Fruit fly (Drosophila melanogaster) whole organism, wandering third instar larva: ENCODE measurements around the gene net.

Experiments
- Abd-B ChIP-seq: fragments of >200 bp; optimal IDR thresholded peaks from 2 replicates; lab custom pipeline; 2017; ENCODE audit warnings: missing biosample characterization, missing genetic modification characterization
- CG32264 ChIP-seq: fragments of 200-800 bp; sonication (Bioruptor generic); optimal IDR thresholded peaks from 2 replicates; lab custom pipeline; 2016; ENCODE audit warnings: missing biosample characterization, missing genetic modification characterization
- Dif ChIP-seq: fragments of 200-275, 200-300 bp; sonication (Bioruptor generic); optimal IDR thresholded peaks from 2 replicates; lab custom pipeline; 2018; ENCODE audit warnings: missing biosample characterization, missing genetic modification characterization; ENCODE audit not compliant: partially characterized antibody
- Hr78 ChIP-seq: fragments of >200 bp; optimal IDR thresholded peaks from 2 replicates; lab custom pipeline; 2017; ENCODE audit warnings: missing biosample characterization, missing genetic modification characterization
- Hr83 ChIP-seq: fragments of 200-300 bp; sonication (Bioruptor generic); optimal IDR thresholded peaks from 2 replicates; lab custom pipeline; 2016; ENCODE audit warnings: missing biosample characterization, mild to moderate bottlenecking, missing genetic modification characterization, moderate library complexity; ENCODE audit not compliant: poor library complexity, severe bottlenecking
- Sp1 ChIP-seq: fragments of 200-800 bp; sonication (Bioruptor generic); optimal IDR thresholded peaks from 3 replicates; lab custom pipeline; 2019; ENCODE audit warnings: missing biosample characterization, mild to moderate bottlenecking, missing genetic modification characterization, moderate library complexity
- br ChIP-seq: fragments of 200-800 bp; sonication (Bioruptor generic); optimal IDR thresholded peaks from 2 replicates; lab custom pipeline; 2016; ENCODE audit warnings: missing biosample characterization, missing genetic modification characterization
- dmrt93B ChIP-seq: fragments of 200-800 bp; sonication (Bioruptor generic); optimal IDR thresholded peaks from 2 replicates; lab custom pipeline; 2018; ENCODE audit warnings: missing biosample characterization, mild to moderate bottlenecking, missing genetic modification characterization
- ey ChIP-seq: fragments of 200-800 bp; sonication (Bioruptor generic); optimal IDR thresholded peaks from 2 replicates; lab custom pipeline; 2016; ENCODE audit warnings: missing biosample characterization, missing genetic modification characterization
- fru ChIP-seq: fragments of 200-800 bp; sonication (Bioruptor generic); optimal IDR thresholded peaks from 3 replicates; lab custom pipeline; 2016; ENCODE audit warnings: missing biosample characterization, mild to moderate bottlenecking, missing genetic modification characterization
- psq ChIP-seq: fragments of 200-800 bp; sonication (Bioruptor generic); optimal IDR thresholded peaks from 3 replicates; lab custom pipeline; 2017; ENCODE audit warnings: missing biosample characterization, mild to moderate bottlenecking, missing genetic modification characterization, moderate library complexity
- rgr ChIP-seq: fragments of 200-800 bp; sonication (Bioruptor generic); optimal IDR thresholded peaks from 3 replicates; lab custom pipeline; 2016; ENCODE audit warnings: missing biosample characterization, mild to moderate bottlenecking, missing genetic modification characterization
- usp ChIP-seq: fragments of >200 bp; optimal IDR thresholded peaks from 2 replicates; lab custom pipeline; 2017; ENCODE audit warnings: missing biosample characterization, missing genetic modification characterization
- woc ChIP-seq: sonication (Bioruptor generic); optimal IDR thresholded peaks from 2 replicates; lab custom pipeline; 2016; ENCODE audit warnings: missing biosample characterization, mild to moderate bottlenecking, missing genetic modification characterization

- TF ChIP-seq rgr (GFP tag; lab: Kevin White, UChicago) (no peak), Hr78 (no peak), psq (GFP tag; lab: Kevin White, UChicago) (no peak), ey (GFP tag; lab: Kevin White, UChicago) (no peak), Abd-B (GFP tag; lab: Kevin White, UChicago) (no peak), usp (no peak), fru (no peak), Hr83 (GFP tag; lab: Kevin White, UChicago) (peak; percentile 21), dmrt93B (no peak), br (no peak), CG32264 (GFP tag; lab: Kevin White, UChicago) (peak; percentile 26), woc (GFP tag; lab: Kevin White, UChicago) (peak; percentile 73), Dif (GFP tag; lab: Kevin White, UChicago) (no peak), Sp1 (GFP tag; lab: Kevin White, UChicago) (no peak)
Observed at dm6 chr2L:94639-95059, 7.5 kb upstream of the net start, which contains the start of gene Zir.
